Fruit fly (Drosophila melanogaster): ENCODE results near the gene tub.

DNA sequence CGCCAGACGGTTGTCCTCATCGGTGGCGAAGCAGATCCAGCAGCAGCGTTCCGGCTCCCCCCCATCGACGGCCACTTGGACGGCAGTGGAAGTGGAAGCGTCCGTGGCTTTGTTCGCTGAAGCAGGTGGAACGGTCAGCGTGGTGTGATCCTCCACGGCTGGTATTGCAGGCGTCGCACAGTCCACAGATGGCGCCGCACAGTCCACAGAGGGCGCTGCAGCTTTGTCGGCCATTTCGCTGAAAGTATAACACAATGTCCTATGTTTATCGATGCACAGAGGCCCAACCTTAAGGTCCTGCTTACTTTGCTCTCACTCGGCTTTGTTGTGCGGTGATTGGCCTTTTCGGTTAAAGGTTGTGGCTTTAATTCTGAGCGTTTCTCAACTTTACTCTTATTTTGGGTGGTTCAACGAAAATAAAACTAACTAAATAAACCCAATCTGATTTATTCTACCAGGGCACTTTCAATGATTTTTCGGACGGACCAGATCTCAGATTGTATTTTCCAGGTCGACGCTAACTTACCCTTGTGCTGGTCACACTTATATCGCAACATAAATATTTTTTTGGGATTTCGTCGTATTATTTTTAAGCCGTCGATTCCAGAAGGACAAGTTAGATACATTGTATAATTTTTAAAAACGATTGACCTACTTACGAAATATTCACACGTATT lies 10.0 kb downstream of the tub start, which contains the start of gene CG9855:
- TF ChIP-seq Dll (optimal IDR thresholded peaks at IDR 0.05) (no peak), usp (GFP tag; optimal IDR thresholded peaks at IDR 0.05) (no peak), pan (optimal IDR thresholded peaks at IDR 0.05) (no peak)
